Fruit fly (Drosophila melanogaster) whole organism, adult: ENCODE measurements around the gene fz2.

ENCODE experiments used
- CG1620 ChIP-seq: fragments of 200-800 bp; sonication (Bioruptor generic); optimal IDR thresholded peaks from 2 replicates; lab custom pipeline; 2016; ENCODE audit warnings: missing biosample characterization, missing genetic modification characterization
- cnc ChIP-seq, 2 experiments: fragments of >200 bp; optimal IDR thresholded peaks; 2 replicates each; lab custom pipeline; 2017

dm6 chr3L:19251643-19252042 lies 16.5 kb upstream of the fz2 start:
- TF ChIP-seq cnc (optimal IDR thresholded peaks at IDR 0.05; lab: Kevin White, UChicago) (no peak), CG1620 (GFP tag; lab: Kevin White, UChicago) (no peak)
